Worm (Caenorhabditis elegans) whole organism, L1 larva: ENCODE data around the gene VB0395L.1.

Experiments
- F16B12.6 ChIP-seq: fragments of 150-350 bp; optimal IDR thresholded peaks from 2 replicates; lab custom pipeline; 2014; ENCODE audit warnings: missing biosample characterization, missing genetic modification characterization
- alr-1 ChIP-seq: fragments of 200-800 bp; sonication (Bioruptor generic); optimal IDR thresholded peaks from 2 replicates; lab custom pipeline; 2018; ENCODE audit warnings: borderline replicate concordance, mild to moderate bottlenecking, missing genetic modification characterization, missing compliant biosample characterization
- ceh-88 ChIP-seq: fragments of 200-800 bp; sonication (Bioruptor generic); IDR thresholded peaks from 2 replicates; pipeline ENCODE4 v1.3.6; 2022; ENCODE audit warnings: missing genetic modification characterization, missing compliant biosample characterization
- dsc-1 ChIP-seq: sonication (generic microtip); optimal IDR thresholded peaks from 2 replicates; lab custom pipeline; 2016; ENCODE audit warnings: mild to moderate bottlenecking, missing genetic modification characterization, missing compliant biosample characterization
- efl-1 ChIP-seq, 4 experiments: fragments of 150-350 bp; optimal IDR thresholded peaks in 3 of 4; peaks in 1 of 4; 1 replicate in 1 of 4; 2 replicates in 3 of 4; lab custom pipeline; 2014; ENCODE audit warnings: missing biosample characterization in 2 of 4, missing genetic modification characterization in 2 of 4, missing genetic modification reagents in 2 of 4
- elt-2 ChIP-seq: sonication (generic microtip); optimal IDR thresholded peaks from 2 replicates; lab custom pipeline; 2016; ENCODE audit warnings: missing genetic modification characterization, mild to moderate bottlenecking, inconsistent platforms, missing compliant biosample characterization, missing genetic modification reagents
- elt-3 ChIP-seq, 6 experiments: fragments of 150-350 bp in 1 of 6; sonication (generic microtip); optimal IDR thresholded peaks; 2 replicates each; lab custom pipeline; 2017 to 2018; ENCODE audit warnings: missing biosample characterization in 6 of 6, missing genetic modification characterization in 6 of 6, inconsistent platforms in 1 of 6
- ets-5 ChIP-seq: fragments of 200-800 bp; sonication (Bioruptor generic); IDR thresholded peaks from 2 replicates; pipeline ENCODE4 v1.3.6; 2022; ENCODE audit warnings: missing genetic modification characterization, missing compliant biosample characterization
- grh-1 ChIP-seq: fragments of 200-800 bp; sonication (Bioruptor generic); IDR thresholded peaks from 2 replicates; pipeline ENCODE4 v1.3.6; 2022; ENCODE audit warnings: missing genetic modification reagents, missing genetic modification characterization, missing compliant biosample characterization
- hlh-17 ChIP-seq: fragments of 200-800 bp; sonication (Bioruptor generic); optimal IDR thresholded peaks from 2 replicates; lab custom pipeline; 2018; ENCODE audit warnings: missing genetic modification characterization, mild to moderate bottlenecking, missing compliant biosample characterization, moderate library complexity, borderline replicate concordance
- irx-1 ChIP-seq: sonication (generic microtip); optimal IDR thresholded peaks from 2 replicates; lab custom pipeline; 2016; ENCODE audit warnings: missing genetic modification characterization, missing compliant biosample characterization
- isw-1 ChIP-seq: fragments of 200-800 bp; sonication (Bioruptor generic); IDR thresholded peaks from 2 replicates; pipeline ENCODE4 v1.3.6; 2022; ENCODE audit warnings: missing genetic modification characterization, missing compliant biosample characterization
- lin-14 ChIP-seq: fragments of 200-800 bp; sonication (Bioruptor generic); optimal IDR thresholded peaks from 2 replicates; lab custom pipeline; 2018; ENCODE audit warnings: mild to moderate bottlenecking, missing genetic modification characterization, moderate library complexity, missing compliant biosample characterization
- lin-35 ChIP-seq, 2 experiments: fragments of 150-350 bp; optimal IDR thresholded peaks; 2 replicates each; lab custom pipeline; 2014; ENCODE audit warnings: missing biosample characterization in 2 of 2, missing genetic modification characterization in 2 of 2, missing genetic modification reagents in 2 of 2
- lir-3 ChIP-seq: sonication (generic microtip); optimal IDR thresholded peaks from 2 replicates; lab custom pipeline; 2016; ENCODE audit warnings: mild to moderate bottlenecking, missing genetic modification characterization, moderate library complexity, missing compliant biosample characterization; ENCODE audit not compliant: poor library complexity
- mab-9 ChIP-seq: fragments of 200-800 bp; sonication (Bioruptor generic); IDR thresholded peaks from 2 replicates; pipeline ENCODE4 v1.3.6; 2022; ENCODE audit warnings: missing genetic modification reagents, missing genetic modification characterization, missing compliant biosample characterization
- mdl-1 ChIP-seq, 2 experiments: fragments of 150-350 bp; optimal IDR thresholded peaks; 2 replicates each; lab custom pipeline; 2014 to 2017; ENCODE audit warnings: missing biosample characterization in 2 of 2, missing genetic modification characterization in 2 of 2, inconsistent platforms in 1 of 2
- nhr-20 ChIP-seq: sonication (generic microtip); optimal IDR thresholded peaks from 2 replicates; lab custom pipeline; 2016; ENCODE audit warnings: mild to moderate bottlenecking, missing genetic modification characterization, missing compliant biosample characterization
- nhr-237 ChIP-seq: fragments of 150-350 bp; optimal IDR thresholded peaks from 2 replicates; lab custom pipeline; 2014; ENCODE audit warnings: missing biosample characterization, missing genetic modification characterization
- nhr-47 ChIP-seq: sonication (generic microtip); optimal IDR thresholded peaks from 2 replicates; lab custom pipeline; 2016; ENCODE audit warnings: mild to moderate bottlenecking, missing genetic modification characterization, moderate library complexity, missing compliant biosample characterization
- nhr-71 ChIP-seq: sonication (generic microtip); optimal IDR thresholded peaks from 2 replicates; lab custom pipeline; 2016; ENCODE audit warnings: mild to moderate bottlenecking, missing genetic modification characterization, moderate library complexity, missing compliant biosample characterization
- nhr-76 ChIP-seq: sonication (generic microtip); optimal IDR thresholded peaks from 2 replicates; lab custom pipeline; 2017; ENCODE audit warnings: missing biosample characterization, missing genetic modification characterization
- rnt-1 ChIP-seq: sonication (generic microtip); optimal IDR thresholded peaks from 2 replicates; lab custom pipeline; 2016; ENCODE audit warnings: mild to moderate bottlenecking, missing genetic modification characterization, moderate library complexity, missing compliant biosample characterization
- skn-1 ChIP-seq: fragments of 150-350 bp; optimal IDR thresholded peaks from 2 replicates; lab custom pipeline; 2014; ENCODE audit warnings: missing biosample characterization, missing genetic modification characterization
- snpc-4 ChIP-seq: fragments of 150-350 bp; optimal IDR thresholded peaks from 2 replicates; lab custom pipeline; 2014; ENCODE audit warnings: missing biosample characterization, missing genetic modification characterization
- snu-23 ChIP-seq: sonication (generic microtip); optimal IDR thresholded peaks from 2 replicates; lab custom pipeline; 2016; ENCODE audit warnings: missing genetic modification characterization, missing compliant biosample characterization
- sox-4 ChIP-seq: sonication (generic microtip); optimal IDR thresholded peaks from 2 replicates; lab custom pipeline; 2016; ENCODE audit warnings: missing genetic modification characterization, missing compliant biosample characterization
- xbp-1 ChIP-seq: sonication (generic microtip); optimal IDR thresholded peaks from 2 replicates; lab custom pipeline; 2016; ENCODE audit warnings: missing genetic modification characterization, missing compliant biosample characterization
- ztf-4 ChIP-seq: fragments of 150-350 bp; optimal IDR thresholded peaks from 2 replicates; lab custom pipeline; 2014; ENCODE audit warnings: missing biosample characterization, missing genetic modification characterization

Gene VB0395L.1

DNA sequence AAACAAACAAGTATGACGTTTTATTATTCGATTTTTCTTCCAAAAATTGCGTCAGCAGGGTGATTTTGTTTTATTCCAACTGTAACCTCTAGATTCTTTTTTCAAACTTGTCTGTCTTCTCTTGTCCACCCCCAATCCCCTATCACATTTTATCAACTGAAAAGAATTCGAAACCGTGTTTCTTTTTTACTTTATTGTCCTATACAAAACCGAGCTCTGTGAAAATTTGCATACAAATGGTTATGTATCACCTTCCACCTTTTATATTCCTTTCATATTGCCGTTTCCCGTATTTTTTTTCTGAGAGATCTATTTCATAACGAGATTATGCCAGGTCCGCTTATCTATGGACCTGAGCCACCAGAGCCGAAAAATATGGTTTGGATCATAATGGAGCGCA lies 38.5 kb upstream of the VB0395L.1 start, which contains the start of gene T27A8.7:
T27A8.7 (plus strand) TSS at position 301 of the 400 bp plus-strand sequence.
- no peak for TF ChIP-seq dsc-1 (tag; lab: Kevin White, UChicago)
- no peak for TF ChIP-seq lin-35 (GFP tag; optimal IDR thresholded peaks at IDR 0.05; lab: Kevin White, UChicago)
- no peak for TF ChIP-seq alr-1 (tag; lab: Kevin White, UChicago)
- no peak for TF ChIP-seq elt-3 (tag; optimal IDR thresholded peaks at IDR 0.05; lab: Kevin White, UChicago)
- TF ChIP-seq efl-1 (optimal IDR thresholded peaks at IDR 0.05; lab: Kevin White, UChicago) = no peak
- peak in 1 of 2 experiments; percentile 3 for TF ChIP-seq efl-1 (GFP tag; optimal IDR thresholded peaks at IDR 0.05 in 1 of 2; lab: Kevin White, UChicago)
- no peak for TF ChIP-seq skn-1
- no peak for TF ChIP-seq sox-4 (tag; lab: Kevin White, UChicago)

DNA sequence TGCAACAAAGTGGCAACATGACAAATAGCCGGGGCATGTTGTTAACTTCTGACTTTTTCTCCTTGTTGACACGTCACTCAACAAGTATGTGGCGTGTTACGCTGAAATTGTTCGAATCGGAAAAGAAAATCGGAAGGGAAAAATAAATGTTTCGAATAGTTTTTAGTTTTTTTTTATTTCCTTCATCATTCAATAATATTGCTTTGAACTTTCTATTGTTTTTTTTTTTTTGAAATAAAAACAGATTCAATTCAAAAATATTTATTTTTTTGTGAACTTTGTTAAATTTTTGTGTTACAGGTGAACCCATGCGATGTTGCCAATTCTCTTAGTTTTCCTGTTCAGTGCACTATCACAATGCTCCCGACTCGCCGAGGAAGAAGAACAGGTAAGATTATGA lies 32.8 kb upstream of the VB0395L.1 start, which contains the start of gene cpd-2:
cpd-2 (plus strand) TSS at position 301 of the 400 bp plus-strand sequence.
- TF ChIP-seq snu-23 (GFP tag; lab: Kevin White, UChicago) (no peak), lin-14 (GFP tag; lab: Kevin White, UChicago) (peak; percentile 29), ztf-4 (tag; lab: Kevin White, UChicago) (no peak)

DNA sequence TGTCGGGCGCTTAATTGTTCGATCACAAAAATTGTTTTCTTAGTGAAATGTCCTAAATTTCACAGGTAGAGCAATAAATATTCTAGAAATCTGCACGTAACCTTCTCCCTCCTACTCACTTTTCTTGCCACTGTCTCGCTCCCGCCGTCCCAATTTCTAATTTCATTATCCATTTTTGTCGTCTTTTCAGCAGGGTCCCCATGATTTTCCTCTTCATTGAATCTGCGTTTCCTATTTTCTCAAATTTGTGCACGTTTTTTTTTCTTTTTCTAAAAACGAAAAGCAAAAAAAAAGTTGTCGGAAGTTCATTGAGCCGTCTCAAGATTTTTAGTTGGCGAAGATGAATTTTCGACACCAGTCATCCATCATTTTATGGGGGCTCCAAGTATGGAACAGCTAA lies 29.6 kb upstream of the VB0395L.1 start:
- TF ChIP-seq irx-1 = no peak
- TF ChIP-seq xbp-1 (tag; lab: Kevin White, UChicago) = no peak
- TF ChIP-seq dsc-1 (tag; lab: Kevin White, UChicago) = no peak
- TF ChIP-seq rnt-1 (tag; lab: Kevin White, UChicago) = no peak
- TF ChIP-seq nhr-20 = no peak
- TF ChIP-seq nhr-237 = no peak
- no peak for TF ChIP-seq snpc-4 (tag; lab: Kevin White, UChicago)
- no peak for TF ChIP-seq hlh-17 (GFP tag; lab: Kevin White, UChicago)
- TF ChIP-seq ets-5 (GFP tag; lab: Robert Waterston, UW) = no peak
- no peak for TF ChIP-seq lir-3 (tag; lab: Kevin White, UChicago)
- no peak for TF ChIP-seq mdl-1 (tag; optimal IDR thresholded peaks at IDR 0.05; lab: Kevin White, UChicago)
- TF ChIP-seq lin-14 (GFP tag; lab: Kevin White, UChicago) = no peak
- TF ChIP-seq grh-1 (GFP tag; lab: Robert Waterston, UW) = no peak
- no peak for TF ChIP-seq F16B12.6 (tag; lab: Kevin White, UChicago)

DNA sequence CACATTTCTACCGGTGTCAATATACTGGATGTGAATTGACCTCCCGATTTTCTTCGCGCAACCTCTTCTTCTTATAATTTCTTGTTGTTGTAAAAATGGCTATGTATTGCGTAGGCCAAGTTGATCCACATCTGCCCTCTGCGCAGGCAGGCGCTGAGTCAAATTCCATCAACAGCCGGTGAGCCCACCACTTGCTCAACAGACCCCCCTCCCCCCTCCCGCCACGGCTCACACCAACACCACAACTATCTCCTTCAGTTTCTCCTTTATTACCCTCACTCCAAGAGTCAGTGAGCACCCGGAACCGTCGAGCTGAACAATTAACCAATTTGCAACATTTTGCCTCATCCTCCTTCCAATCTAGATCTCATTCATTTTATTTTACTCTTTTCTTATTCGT lies 27.5 kb upstream of the VB0395L.1 start:
- TF ChIP-seq nhr-71 (tag; lab: Kevin White, UChicago) = no peak
- TF ChIP-seq ceh-88 (GFP tag; lab: Robert Waterston, UW) = no peak
- no peak for TF ChIP-seq isw-1
- TF ChIP-seq efl-1 (optimal IDR thresholded peaks at IDR 0.05; lab: Kevin White, UChicago) = no peak
- TF ChIP-seq efl-1 (GFP tag; optimal IDR thresholded peaks at IDR 0.05 in 1 of 2; lab: Kevin White, UChicago) = peak in 1 of 2 experiments; percentile 49
- TF ChIP-seq, all 84 proteins: peak for 1

DNA sequence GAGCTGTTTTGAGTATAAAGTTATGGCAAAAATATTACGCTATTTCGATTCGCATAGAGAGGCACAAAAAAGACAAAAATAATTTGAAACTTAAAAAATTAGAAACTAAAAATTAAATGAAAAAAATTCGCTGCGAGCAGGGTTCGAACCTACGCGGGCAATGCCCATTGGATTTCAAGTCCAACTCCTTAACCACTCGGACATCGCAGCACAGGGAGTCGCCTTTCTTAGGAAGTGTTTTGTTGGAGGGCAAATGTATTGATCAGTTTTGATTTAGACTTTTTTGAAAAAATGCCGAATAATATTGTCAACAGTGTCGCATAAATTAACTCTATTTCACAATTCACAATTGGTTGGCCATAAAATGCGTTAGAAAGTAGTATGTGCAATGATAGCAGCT lies 25.7 kb upstream of the VB0395L.1 start:
- TF ChIP-seq nhr-71 (tag; lab: Kevin White, UChicago) (peak; percentile 10), mab-9 (GFP tag; lab: Robert Waterston, UW) (no peak), nhr-47 (peak; percentile 17)

DNA sequence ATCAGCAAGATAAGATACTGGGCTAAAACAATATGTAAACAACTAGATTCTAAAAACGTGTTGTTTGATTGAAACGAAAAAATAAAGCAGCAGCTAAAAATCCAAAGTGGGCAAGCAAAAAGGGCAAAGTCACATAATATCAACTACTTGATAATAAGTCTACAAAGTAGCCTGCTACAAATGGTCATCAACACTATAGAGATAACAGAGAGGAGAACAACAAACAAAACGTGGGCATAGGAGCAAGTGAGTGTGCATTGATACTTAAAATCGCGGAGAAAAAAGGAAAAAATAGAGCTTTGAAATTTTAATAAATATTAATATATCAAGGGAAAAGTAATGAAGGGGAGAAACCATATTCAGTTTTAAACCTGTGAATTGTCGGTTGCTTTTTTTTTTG lies 25.0 kb upstream of the VB0395L.1 start:
- no peak for TF ChIP-seq nhr-76
- peak; percentile 40 for TF ChIP-seq elt-2
